Worm (Caenorhabditis elegans) whole organism, L1 larva: ENCODE data around the gene T25E4.2.

Source experiments
- egl-27 ChIP-seq, 2 experiments: fragments of 150-350 bp in 1 of 2; sonication (generic microtip); optimal IDR thresholded peaks; 3 replicates each; lab custom pipeline; 2017 to 2018; ENCODE audit warnings: missing biosample characterization in 2 of 2, missing genetic modification characterization in 2 of 2, missing genetic modification reagents in 2 of 2
- elt-2 ChIP-seq: sonication (generic microtip); optimal IDR thresholded peaks from 2 replicates; lab custom pipeline; 2016; ENCODE audit warnings: missing genetic modification characterization, mild to moderate bottlenecking, inconsistent platforms, missing compliant biosample characterization, missing genetic modification reagents
- elt-3 ChIP-seq, 6 experiments: fragments of 150-350 bp in 1 of 6; sonication (generic microtip); optimal IDR thresholded peaks; 2 replicates each; lab custom pipeline; 2017 to 2018; ENCODE audit warnings: missing biosample characterization in 6 of 6, missing genetic modification characterization in 6 of 6, inconsistent platforms in 1 of 6
- fkh-10 ChIP-seq: sonication (generic microtip); optimal IDR thresholded peaks from 2 replicates; lab custom pipeline; 2017; ENCODE audit warnings: missing biosample characterization, missing genetic modification reagents, missing genetic modification characterization
- irx-1 ChIP-seq: sonication (generic microtip); optimal IDR thresholded peaks from 2 replicates; lab custom pipeline; 2016; ENCODE audit warnings: missing genetic modification characterization, missing compliant biosample characterization
- nhr-12 ChIP-seq: sonication (generic microtip); optimal IDR thresholded peaks from 2 replicates; lab custom pipeline; 2017; ENCODE audit warnings: missing biosample characterization, missing genetic modification characterization
- snpc-4 ChIP-seq: fragments of 150-350 bp; optimal IDR thresholded peaks from 2 replicates; lab custom pipeline; 2014; ENCODE audit warnings: missing biosample characterization, missing genetic modification characterization
- snu-23 ChIP-seq: sonication (generic microtip); optimal IDR thresholded peaks from 2 replicates; lab custom pipeline; 2016; ENCODE audit warnings: missing genetic modification characterization, missing compliant biosample characterization
- sptf-1 ChIP-seq: fragments of 150-350 bp; optimal IDR thresholded peaks from 2 replicates; lab custom pipeline; 2014; ENCODE audit warnings: missing biosample characterization, missing genetic modification characterization

DNA sequence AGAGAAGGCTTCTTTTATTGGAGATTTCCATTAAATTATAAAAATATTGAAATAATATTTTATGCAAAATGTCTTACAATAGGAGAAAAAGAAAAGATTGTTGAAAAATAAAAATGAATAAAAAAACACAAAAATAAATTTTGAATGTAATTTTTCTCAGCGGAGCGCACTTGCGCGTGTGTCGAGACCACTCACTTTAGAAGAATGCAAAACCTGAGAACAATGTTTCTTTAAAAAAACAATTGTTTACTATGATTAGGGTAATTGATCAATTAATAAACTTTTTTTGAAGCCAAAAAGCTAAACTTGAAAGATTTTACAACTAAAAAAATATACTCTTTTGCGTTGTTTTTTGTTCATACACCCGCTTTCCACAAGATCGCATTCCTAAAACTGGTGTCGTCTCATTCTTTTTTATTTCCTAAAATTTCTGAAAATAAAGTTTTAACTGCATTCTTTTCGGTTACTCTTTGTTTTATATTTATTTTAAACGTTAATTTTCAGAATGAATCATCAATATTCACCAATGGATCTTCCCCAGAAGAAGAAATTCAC is 12.1 kb upstream of the T25E4.2 start, which contains the start of gene ttc-4:
- TF ChIP-seq sptf-1 (no peak), fkh-10 (no peak), elt-3 (tag; optimal IDR thresholded peaks at IDR 0.05; lab: Kevin White, UChicago) (peak in 1 of 6 experiments; percentile 21), irx-1 (peak; percentile 17), egl-27 (tag; optimal IDR thresholded peaks at IDR 0.05; lab: Kevin White, UChicago) (no peak), snpc-4 (peak; percentile 15), snu-23 (GFP tag; lab: Kevin White, UChicago) (peak; percentile 49), elt-2 (peak; percentile 8), nhr-12 (tag; lab: Kevin White, UChicago) (no peak)
